Fruit fly (Drosophila melanogaster) whole organism, embryonic: Measurements from ENCODE around the gene Gdh.

Source experiments
- CG1233 ChIP-seq: fragments of 200-800 bp; sonication (Bioruptor generic); optimal IDR thresholded peaks from 4 replicates; lab custom pipeline; 2018; ENCODE audit warnings: missing biosample characterization, mild to moderate bottlenecking, missing genetic modification characterization
- CG14710 ChIP-seq: fragments of 200-800 bp; sonication (Bioruptor generic); optimal IDR thresholded peaks from 3 replicates; lab custom pipeline; 2019; ENCODE audit warnings: missing biosample characterization, mild to moderate bottlenecking, missing genetic modification characterization, moderate library complexity
- CG1602 ChIP-seq: fragments of 200-800 bp; sonication (Bioruptor generic); optimal IDR thresholded peaks from 3 replicates; lab custom pipeline; 2016; ENCODE audit warnings: missing biosample characterization, missing genetic modification characterization
- CG1647 ChIP-seq: fragments of 200-800 bp; sonication (Bioruptor generic); optimal IDR thresholded peaks from 3 replicates; lab custom pipeline; 2016; ENCODE audit warnings: missing biosample characterization, missing genetic modification characterization
- CG17912 ChIP-seq: fragments of 200-800 bp; sonication (Bioruptor generic); optimal IDR thresholded peaks from 2 replicates; lab custom pipeline; 2018; ENCODE audit warnings: missing biosample characterization, mild to moderate bottlenecking, missing genetic modification characterization
- CG2116 ChIP-seq: fragments of 200-800 bp; sonication (Bioruptor generic); optimal IDR thresholded peaks from 3 replicates; lab custom pipeline; 2018; ENCODE audit warnings: missing biosample characterization, mild to moderate bottlenecking, missing genetic modification characterization
- CG2120 ChIP-seq: fragments of 200-800 bp; sonication (Bioruptor generic); optimal IDR thresholded peaks from 3 replicates; lab custom pipeline; 2016; ENCODE audit warnings: missing biosample characterization, missing genetic modification characterization
- CG2202 ChIP-seq: fragments of 200-800 bp; sonication (Bioruptor generic); optimal IDR thresholded peaks from 2 replicates; lab custom pipeline; 2018; ENCODE audit warnings: missing biosample characterization, mild to moderate bottlenecking, missing genetic modification characterization
- CG31365 ChIP-seq: fragments of 200-800 bp; sonication (Bioruptor generic); optimal IDR thresholded peaks from 2 replicates; lab custom pipeline; 2018; ENCODE audit warnings: missing biosample characterization, mild to moderate bottlenecking, missing genetic modification characterization
- CG43689 ChIP-seq: fragments of 200-800 bp; sonication (Bioruptor generic); IDR thresholded peaks from 2 replicates; pipeline ENCODE4 v1.3.6; 2022; ENCODE audit warnings: missing biosample characterization, missing genetic modification characterization
- CG4730 ChIP-seq: fragments of 200-800 bp; sonication (Bioruptor generic); IDR thresholded peaks from 2 replicates; pipeline ENCODE4 v1.3.6; 2022; ENCODE audit warnings: missing biosample characterization, missing genetic modification characterization
- CG4820 ChIP-seq: fragments of 200-800 bp; sonication (Bioruptor generic); optimal IDR thresholded peaks from 3 replicates; lab custom pipeline; 2016; ENCODE audit warnings: missing biosample characterization, missing genetic modification characterization
- CG5245 ChIP-seq: fragments of 200-800 bp; sonication (Bioruptor generic); optimal IDR thresholded peaks from 3 replicates; lab custom pipeline; 2016; ENCODE audit warnings: missing biosample characterization, missing genetic modification characterization
- CG6175 ChIP-seq: fragments of 200-800 bp; sonication (Bioruptor generic); IDR thresholded peaks from 3 replicates; pipeline ENCODE4 v1.3.6; 2022; ENCODE audit warnings: missing biosample characterization, missing genetic modification characterization
- CG6654 ChIP-seq: fragments of 200-800 bp; sonication (Bioruptor generic); optimal IDR thresholded peaks from 2 replicates; lab custom pipeline; 2017; ENCODE audit warnings: missing biosample characterization, mild to moderate bottlenecking, missing genetic modification characterization
- CTCF ChIP-seq: fragments of 200-800 bp; sonication (Bioruptor generic); optimal IDR thresholded peaks from 2 replicates; lab custom pipeline; 2017; ENCODE audit warnings: missing biosample characterization, mild to moderate bottlenecking, missing genetic modification characterization, moderate library complexity
- D ChIP-seq, 2 experiments: fragments of 200-800 bp in 1 of 2; fragments of >200 bp in 1 of 2; sonication (Bioruptor generic) in 1 of 2; optimal IDR thresholded peaks; 2 replicates in 1 of 2; 3 replicates in 1 of 2; lab custom pipeline; 2017; ENCODE audit warnings: mild to moderate bottlenecking in 1 of 2, missing biosample characterization in 1 of 2, missing genetic modification characterization in 1 of 2, missing genetic modification reagents in 1 of 2
- D19A ChIP-seq: fragments of 200-800 bp; optimal IDR thresholded peaks from 3 replicates; lab custom pipeline; 2019; ENCODE audit warnings: missing biosample characterization, mild to moderate bottlenecking, missing genetic modification characterization, moderate library complexity
- Dad ChIP-seq: fragments of 200-800 bp; sonication (Bioruptor generic); optimal IDR thresholded peaks from 3 replicates; lab custom pipeline; 2016; ENCODE audit warnings: missing biosample characterization, missing genetic modification characterization
- Dip2 ChIP-seq: fragments of 200-800 bp; sonication (Bioruptor generic); IDR thresholded peaks from 2 replicates; pipeline ENCODE4 v1.3.6; 2022; ENCODE audit warnings: missing biosample characterization, missing genetic modification characterization
- Dip3 ChIP-seq: fragments of 200-800 bp; sonication (Bioruptor generic); optimal IDR thresholded peaks from 3 replicates; lab custom pipeline; 2016; ENCODE audit warnings: missing biosample characterization, missing genetic modification characterization
- Doc3 ChIP-seq: fragments of 200-800 bp; sonication (Bioruptor generic); IDR thresholded peaks from 3 replicates; pipeline ENCODE4 v1.3.6; 2022; ENCODE audit warnings: missing biosample characterization, missing genetic modification characterization; ENCODE audit not compliant: partially characterized antibody
- Fer3 ChIP-seq: fragments of 200-800 bp; sonication (Bioruptor generic); optimal IDR thresholded peaks from 2 replicates; lab custom pipeline; 2018; ENCODE audit warnings: missing biosample characterization, mild to moderate bottlenecking, missing genetic modification characterization, moderate library complexity
- H2.0 ChIP-seq: fragments of 200-800 bp; sonication (Bioruptor generic); IDR thresholded peaks from 2 replicates; pipeline ENCODE4 v1.3.6; 2022; ENCODE audit warnings: missing biosample characterization, missing genetic modification characterization
- Hey ChIP-seq: fragments of 200-800 bp; sonication (Bioruptor generic); optimal IDR thresholded peaks from 3 replicates; lab custom pipeline; 2018; ENCODE audit warnings: missing biosample characterization, mild to moderate bottlenecking, missing genetic modification characterization
- Hr3 ChIP-seq: fragments of 200-800 bp; sonication (Bioruptor generic); optimal IDR thresholded peaks from 3 replicates; lab custom pipeline; 2016; ENCODE audit warnings: missing biosample characterization, missing genetic modification characterization
- Lhr ChIP-seq: fragments of 200-800 bp; sonication (Bioruptor generic); optimal IDR thresholded peaks from 3 replicates; lab custom pipeline; 2017; ENCODE audit warnings: mild to moderate bottlenecking, missing biosample characterization, missing genetic modification reagents, missing genetic modification characterization
- Mad ChIP-seq: fragments of 200-800 bp; sonication (Bioruptor generic); optimal IDR thresholded peaks from 2 replicates; lab custom pipeline; 2016; ENCODE audit warnings: missing biosample characterization, missing genetic modification characterization
- NfI ChIP-seq: fragments of 200-800 bp; sonication (Bioruptor generic); optimal IDR thresholded peaks from 3 replicates; lab custom pipeline; 2018; ENCODE audit warnings: missing biosample characterization, mild to moderate bottlenecking, missing genetic modification characterization, moderate library complexity
- Rx ChIP-seq: fragments of 200-800 bp; sonication (Bioruptor generic); IDR thresholded peaks from 2 replicates; pipeline ENCODE4 v1.3.6; 2022; ENCODE audit warnings: missing biosample characterization, missing genetic modification characterization
- ac ChIP-seq: fragments of 200-800 bp; sonication (Bioruptor generic); optimal IDR thresholded peaks from 3 replicates; lab custom pipeline; 2017; ENCODE audit warnings: missing biosample characterization, mild to moderate bottlenecking, missing genetic modification characterization
- ci ChIP-seq: fragments of 200-800 bp; sonication (Bioruptor generic); IDR thresholded peaks from 3 replicates; pipeline ENCODE4 v1.3.6; 2022; ENCODE audit warnings: missing biosample characterization, missing genetic modification characterization
- dmrt99B ChIP-seq: fragments of 200-800 bp; sonication (Bioruptor generic); optimal IDR thresholded peaks from 2 replicates; lab custom pipeline; 2018; ENCODE audit warnings: missing biosample characterization, mild to moderate bottlenecking, missing genetic modification characterization, moderate library complexity
- dysf ChIP-seq: fragments of 200-800 bp; sonication (Bioruptor generic); IDR thresholded peaks from 3 replicates; pipeline ENCODE4 v1.3.6; 2022; ENCODE audit warnings: missing biosample characterization, missing genetic modification characterization
- esg ChIP-seq: fragments of 200-800 bp; sonication (Bioruptor generic); conservative IDR thresholded peaks from 2 replicates; pipeline ENCODE4 v1.3.6; 2022; ENCODE audit warnings: missing biosample characterization, missing genetic modification characterization
- grau ChIP-seq: fragments of 200-800 bp; optimal IDR thresholded peaks from 3 replicates; lab custom pipeline; 2019; ENCODE audit warnings: missing biosample characterization, mild to moderate bottlenecking, missing genetic modification characterization, moderate library complexity
- hkb ChIP-seq, 2 experiments: fragments of 200-800 bp in 1 of 2; fragments of >200 bp in 1 of 2; sonication (Bioruptor generic) in 1 of 2; IDR thresholded peaks in 1 of 2; optimal IDR thresholded peaks in 1 of 2; 2 replicates each; pipeline versions ENCODE4 v1.3.6 to Lab custom; 2017 to 2022; ENCODE audit warnings: missing biosample characterization in 1 of 2, missing genetic modification characterization in 1 of 2
- jumu ChIP-seq: fragments of 200-800 bp; sonication (Bioruptor generic); optimal IDR thresholded peaks from 3 replicates; lab custom pipeline; 2016; ENCODE audit warnings: missing biosample characterization, missing genetic modification characterization
- lab ChIP-seq: fragments of 200-800 bp; sonication (Bioruptor generic); optimal IDR thresholded peaks from 3 replicates; lab custom pipeline; 2017; ENCODE audit warnings: missing biosample characterization, missing genetic modification characterization, mild to moderate bottlenecking, moderate library complexity, missing genetic modification reagents
- nerfin-2 ChIP-seq: fragments of 200-800 bp; sonication (Bioruptor generic); IDR thresholded peaks from 2 replicates; pipeline ENCODE4 v1.3.6; 2022; ENCODE audit warnings: missing biosample characterization, missing genetic modification characterization; ENCODE audit not compliant: partially characterized antibody
- phol ChIP-seq: fragments of 200-800 bp; sonication (Bioruptor generic); optimal IDR thresholded peaks from 3 replicates; lab custom pipeline; 2018; ENCODE audit warnings: missing biosample characterization, mild to moderate bottlenecking, missing genetic modification characterization, moderate library complexity
- psq ChIP-seq: fragments of 200-800 bp; sonication (Bioruptor generic); optimal IDR thresholded peaks from 2 replicates; lab custom pipeline; 2017; ENCODE audit warnings: missing biosample characterization, missing genetic modification characterization
- sima ChIP-seq: fragments of 200-800 bp; sonication (Bioruptor generic); optimal IDR thresholded peaks from 2 replicates; lab custom pipeline; 2016; ENCODE audit warnings: missing biosample characterization, missing genetic modification characterization
- sqz ChIP-seq: fragments of 200-800 bp; sonication (Bioruptor generic); optimal IDR thresholded peaks from 3 replicates; lab custom pipeline; 2018; ENCODE audit warnings: missing biosample characterization, mild to moderate bottlenecking, missing genetic modification characterization
- sug ChIP-seq: fragments of 200-800 bp; optimal IDR thresholded peaks from 2 replicates; lab custom pipeline; 2019; ENCODE audit warnings: missing biosample characterization, mild to moderate bottlenecking, missing genetic modification characterization, moderate library complexity
- tll ChIP-seq, 2 experiments: fragments of 200-800 bp in 1 of 2; fragments of >200 bp in 1 of 2; sonication (Bioruptor generic) in 1 of 2; optimal IDR thresholded peaks; 2 replicates each; lab custom pipeline; 2017 to 2019; ENCODE audit warnings: missing biosample characterization in 2 of 2, missing genetic modification characterization in 2 of 2, mild to moderate bottlenecking in 1 of 2, moderate library complexity in 1 of 2
- trem ChIP-seq: fragments of 200-800 bp; optimal IDR thresholded peaks from 3 replicates; lab custom pipeline; 2019; ENCODE audit warnings: missing biosample characterization, mild to moderate bottlenecking, missing genetic modification characterization, moderate library complexity
- ttk ChIP-seq: fragments of 200-800 bp; sonication (Bioruptor generic); IDR thresholded peaks from 2 replicates; pipeline ENCODE4 v2.1.2; 2022; ENCODE audit warnings: missing biosample characterization, missing genetic modification characterization
- vnd ChIP-seq: fragments of 200-800 bp; sonication (Bioruptor generic); IDR thresholded peaks from 3 replicates; pipeline ENCODE4 v1.3.6; 2022; ENCODE audit warnings: missing biosample characterization, missing genetic modification characterization; ENCODE audit not compliant: partially characterized antibody
- wor ChIP-seq: fragments of 200-800 bp; sonication (Bioruptor generic); IDR thresholded peaks from 2 replicates; pipeline ENCODE4 v1.3.6; 2022; ENCODE audit warnings: missing biosample characterization, missing genetic modification characterization
- zfh1 ChIP-seq: fragments of 200-800 bp; sonication (Bioruptor generic); IDR thresholded peaks from 3 replicates; pipeline ENCODE4 v1.3.6; 2022; ENCODE audit warnings: missing biosample characterization, missing genetic modification characterization

The Gdh gene

dm6 chr3R:23887096-23887421 lies 55.8 kb downstream of the Gdh start (continued):
- peak; percentile 94 for TF ChIP-seq dmrt99B
- peak; percentile 45 for TF ChIP-seq Mad (GFP tag; lab: Kevin White, UChicago)
- TF ChIP-seq dysf (GFP tag; lab: Robert Waterston, UW), result peak; percentile 89
- TF ChIP-seq CG1233 (GFP tag; lab: Kevin White, UChicago), result peak; percentile 93
- peak; percentile 98 for TF ChIP-seq CG14710 (tag; lab: Kevin White, UChicago)
- TF ChIP-seq CG4820, result peak; percentile 91
- TF ChIP-seq CG2202 (tag; lab: Kevin White, UChicago), result peak; percentile 96
- TF ChIP-seq Lhr, result peak; percentile 86
- peak; percentile 97 for TF ChIP-seq phol (tag; lab: Kevin White, UChicago)
- TF ChIP-seq CTCF, result peak; percentile 47
- no peak for TF ChIP-seq Hey (tag; lab: Kevin White, UChicago)
- TF ChIP-seq CG1602 (GFP tag; lab: Kevin White, UChicago), result peak; percentile 92
- peak; percentile 90 for TF ChIP-seq lab (GFP tag; lab: Kevin White, UChicago)
- peak; percentile 94 for TF ChIP-seq ttk (GFP tag; lab: Robert Waterston, UW)
- TF ChIP-seq vnd (GFP tag; lab: Robert Waterston, UW), result no peak
- peak; percentile 96 for TF ChIP-seq trem
- peak; percentile 84 for TF ChIP-seq psq (GFP tag; lab: Kevin White, UChicago)
- peak; percentile 89 for TF ChIP-seq CG4730 (GFP tag; lab: Robert Waterston, UW)
- TF ChIP-seq Dad (GFP tag; lab: Kevin White, UChicago), result no peak
- peak; percentile 90 for TF ChIP-seq wor (GFP tag; lab: Robert Waterston, UW)
- no peak for TF ChIP-seq nerfin-2 (GFP tag; lab: Robert Waterston, UW)
- TF ChIP-seq Doc3, result no peak
- TF ChIP-seq D19A (tag; lab: Kevin White, UChicago), result peak; percentile 100
- peak; percentile 96 for TF ChIP-seq ci
- peak; percentile 88 for TF ChIP-seq CG5245 (GFP tag; lab: Kevin White, UChicago)
- peak; percentile 94 for TF ChIP-seq Hr3 (GFP tag; lab: Kevin White, UChicago)
- TF ChIP-seq CG6654 (GFP tag; lab: Kevin White, UChicago), result peak; percentile 78
- TF ChIP-seq jumu (GFP tag; lab: Kevin White, UChicago), result no peak
- peak; percentile 88 for TF ChIP-seq Fer3 (tag; lab: Kevin White, UChicago)
- peak; percentile 85 for TF ChIP-seq Rx (GFP tag; lab: Robert Waterston, UW)
- no peak for TF ChIP-seq Dip2 (GFP tag; lab: Robert Waterston, UW)
- TF ChIP-seq CG31365 (tag; lab: Kevin White, UChicago), result peak; percentile 51
- peak; percentile 60 for TF ChIP-seq CG1647 (GFP tag; lab: Kevin White, UChicago)
- no peak for TF ChIP-seq sima
- no peak for TF ChIP-seq Dip3 (GFP tag; lab: Kevin White, UChicago)
- TF ChIP-seq CG2116 (GFP tag; lab: Kevin White, UChicago), result peak; percentile 45
- peak; percentile 94 for TF ChIP-seq H2.0 (GFP tag; lab: Robert Waterston, UW)
- TF ChIP-seq hkb (optimal IDR thresholded peaks at IDR 0.05; lab: Kevin White, UChicago), result no peak
- peak; percentile 95 for TF ChIP-seq hkb (GFP tag; IDR thresholded peaks at IDR 0.05; lab: Robert Waterston, UW)
- TF ChIP-seq CG17912 (GFP tag; lab: Kevin White, UChicago), result no peak
- no peak for TF ChIP-seq D (optimal IDR thresholded peaks at IDR 0.05; lab: Kevin White, UChicago)
- peak; percentile 95 for TF ChIP-seq D (GFP tag; optimal IDR thresholded peaks at IDR 0.05; lab: Kevin White, UChicago)
- TF ChIP-seq sqz, result peak; percentile 92
- peak; percentile 97 for TF ChIP-seq zfh1 (GFP tag; lab: Robert Waterston, UW)
- peak in 1 of 2 experiments; percentile 58 for TF ChIP-seq tll (GFP tag; optimal IDR thresholded peaks at IDR 0.05; lab: Kevin White, UChicago)
- peak; percentile 58; the same call in 1 of the 3 replicates for TF ChIP-seq CG6175 (GFP tag; lab: Robert Waterston, UW)
- TF ChIP-seq ac (GFP tag; lab: Kevin White, UChicago), result peak; percentile 84
- peak; percentile 22 for TF ChIP-seq sug
- TF ChIP-seq CG2120, result peak; percentile 25
- TF ChIP-seq CG43689 (GFP tag; lab: Robert Waterston, UW), result 0 out of 2 replicates have a peak, but pooled peaks have one; percentile 41
- TF ChIP-seq NfI (GFP tag; lab: Kevin White, UChicago), result peak; percentile 86
- TF ChIP-seq esg, result peak; percentile 88
- peak; percentile 91 for TF ChIP-seq grau (tag; lab: Kevin White, UChicago)
